Fruit fly (Drosophila melanogaster): ENCODE data around the gene CG12278.

CG12278 gene

DNA sequence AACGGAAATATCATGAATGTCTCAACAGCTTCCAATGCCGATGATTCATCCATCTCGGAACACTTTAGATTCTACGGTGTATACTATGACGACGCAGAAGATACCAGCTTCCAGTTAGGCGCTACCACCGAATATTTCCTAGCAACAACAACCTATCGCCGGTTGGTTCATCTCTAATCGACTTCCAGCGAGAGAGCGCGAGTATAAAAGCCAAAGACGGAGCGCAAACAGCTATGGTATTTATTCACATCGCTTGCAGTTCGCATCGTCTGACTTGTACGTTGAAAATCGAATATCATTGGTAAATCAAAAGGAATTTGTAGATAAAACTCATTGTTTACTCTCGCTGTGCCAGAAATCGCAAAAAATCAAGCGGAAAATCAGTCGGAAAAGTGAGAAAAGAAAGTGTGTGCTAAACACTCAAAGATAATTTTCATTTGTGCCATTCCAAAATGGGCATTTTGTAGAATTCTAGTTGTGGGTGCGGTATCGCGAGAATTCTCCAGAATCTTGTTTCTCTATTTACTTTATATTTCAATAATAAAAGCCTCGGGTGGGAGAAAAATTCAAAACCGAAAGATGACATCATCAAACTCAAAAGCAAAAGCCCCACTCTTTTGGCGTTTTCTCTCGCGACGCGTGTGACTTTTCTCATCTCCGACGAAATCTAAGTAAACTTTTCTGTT, 21.3 kb downstream of the CG12278 start, which contains the start of gene AnxB9 (continued):
- TF ChIP-seq stc (GFP tag; IDR thresholded peaks at IDR 0.05) (peak; percentile 50; the same call in 1 of the 2 replicates), tap (tag; optimal IDR thresholded peaks at IDR 0.05) (peak; percentile 30), pho (GFP tag; optimal IDR thresholded peaks at IDR 0.05) (peak; percentile 39), jigr1 (GFP tag; IDR thresholded peaks at IDR 0.05) (no peak), fd64A (GFP tag; optimal IDR thresholded peaks at IDR 0.05) (peak; percentile 56), slou (GFP tag; optimal IDR thresholded peaks at IDR 0.05) (no peak), HLH4C (GFP tag; IDR thresholded peaks at IDR 0.05; ENCODE audit: partially characterized antibody) (no peak), CG8290 (GFP tag; optimal IDR thresholded peaks at IDR 0.05) (peak; percentile 98), CG8290 (tag; optimal IDR thresholded peaks at IDR 0.05) (peak in 1 of 2 experiments; percentile 92), CG1603 (tag; optimal IDR thresholded peaks at IDR 0.05) (peak; percentile 43), so (GFP tag; IDR thresholded peaks at IDR 0.05) (0 out of 3 replicates have a peak, but pooled peaks have one; percentile 9), pb (GFP tag; optimal IDR thresholded peaks at IDR 0.05) (peak; percentile 28), CG6791 (GFP tag; IDR thresholded peaks at IDR 0.05; ENCODE audit: partially characterized antibody) (peak; percentile 96), hkb (optimal IDR thresholded peaks at IDR 0.05) (no peak), hkb (GFP tag; IDR thresholded peaks at IDR 0.05) (peak; percentile 67), Dref (GFP tag; IDR thresholded peaks at IDR 0.05) (peak; percentile 52), Deaf1 (tag; optimal IDR thresholded peaks at IDR 0.05) (peak; percentile 30), Oaz (GFP tag; IDR thresholded peaks at IDR 0.05) (no peak), Hand (GFP tag; optimal IDR thresholded peaks at IDR 0.05) (peak; percentile 75), CG17186 (GFP tag; optimal IDR thresholded peaks at IDR 0.05) (no peak), CG7987 (GFP tag; optimal IDR thresholded peaks at IDR 0.05) (peak; percentile 71), CG16815 (GFP tag; optimal IDR thresholded peaks at IDR 0.05) (no peak), kay (GFP tag; optimal IDR thresholded peaks at IDR 0.05) (no peak), Usf (GFP tag; optimal IDR thresholded peaks at IDR 0.05) (no peak), maf-S (GFP tag; optimal IDR thresholded peaks at IDR 0.05) (no peak), bigmax (GFP tag; optimal IDR thresholded peaks at IDR 0.05) (peak; percentile 43), shn (GFP tag; optimal IDR thresholded peaks at IDR 0.05) (peak; percentile 19), NK7.1 (GFP tag; optimal IDR thresholded peaks at IDR 0.05) (peak; percentile 10), row (GFP tag; IDR thresholded peaks at IDR 0.05) (peak; percentile 42; the same call in 2 of the 3 replicates), mirr (GFP tag; optimal IDR thresholded peaks at IDR 0.05) (peak; percentile 40), sob (GFP tag; IDR thresholded peaks at IDR 0.05) (peak; percentile 62), CG12299 (tag; optimal IDR thresholded peaks at IDR 0.05) (peak; percentile 32), CG2129 (GFP tag; IDR thresholded peaks at IDR 0.05; ENCODE audit: partially characterized antibody) (peak; percentile 9; the same call in 1 of the 2 replicates), CG15011 (GFP tag; optimal IDR thresholded peaks at IDR 0.05) (no peak), chinmo (GFP tag; IDR thresholded peaks at IDR 0.05; ENCODE audit: partially characterized antibody) (peak; percentile 82; the same call in 3 of the 4 replicates), gro (GFP tag; optimal IDR thresholded peaks at IDR 0.05) (peak; percentile 71), Optix (GFP tag; IDR thresholded peaks at IDR 0.05) (no peak), Atf6 (GFP tag; IDR thresholded peaks at IDR 0.05) (no peak; the same call in 1 of the 2 replicates), H15 (GFP tag; IDR thresholded peaks at IDR 0.05) (no peak), CG7963 (GFP tag; IDR thresholded peaks at IDR 0.05; ENCODE audit: partially characterized antibody) (peak; percentile 54; the same call in 2 of the 3 replicates), cas (GFP tag; IDR thresholded peaks at IDR 0.05) (no peak), CG10979 (tag; optimal IDR thresholded peaks at IDR 0.05) (no peak), Hsf (GFP tag; optimal IDR thresholded peaks at IDR 0.05) (no peak), CG2875 (GFP tag; optimal IDR thresholded peaks at IDR 0.05) (no peak), CG30020 (tag; optimal IDR thresholded peaks at IDR 0.05) (no peak), chif (GFP tag; optimal IDR thresholded peaks at IDR 0.05) (no peak), NFAT (GFP tag; IDR thresholded peaks at IDR 0.05) (peak; percentile 56; the same call in 1 of the 2 replicates), ro (GFP tag; IDR thresholded peaks at IDR 0.05) (no peak), Poxn (GFP tag; IDR thresholded peaks at IDR 0.05) (no peak), Dip3 (GFP tag; optimal IDR thresholded peaks at IDR 0.05) (peak; percentile 1)
